Worm (Caenorhabditis elegans) whole organism, L3 larva: Measurements from ENCODE around the gene gtf-2H4.

Source experiments
- aly-2 ChIP-seq: fragments of 150-350 bp; optimal IDR thresholded peaks from 2 replicates; lab custom pipeline; 2014; ENCODE audit warnings: missing biosample characterization, missing genetic modification characterization
- ama-1 ChIP-seq: fragments of 150-350 bp; optimal IDR thresholded peaks from 2 replicates; lab custom pipeline; 2018
- egl-27 ChIP-seq: sonication (generic microtip); optimal IDR thresholded peaks from 4 replicates; lab custom pipeline; 2017; ENCODE audit warnings: missing biosample characterization, missing genetic modification reagents, missing genetic modification characterization
- elt-3 ChIP-seq, 3 experiments: fragments of 150-350 bp in 1 of 3; sonication (generic microtip) in 2 of 3; optimal IDR thresholded peaks; 2 replicates in 2 of 3; 4 replicates in 1 of 3; lab custom pipeline; 2014 to 2017; ENCODE audit warnings: missing biosample characterization in 3 of 3, missing genetic modification characterization in 3 of 3
- nhr-11 ChIP-seq: fragments of 150-350 bp; optimal IDR thresholded peaks from 2 replicates; lab custom pipeline; 2014; ENCODE audit warnings: missing biosample characterization, missing genetic modification characterization
- nhr-12 ChIP-seq: fragments of 150-350 bp; optimal IDR thresholded peaks from 2 replicates; lab custom pipeline; 2014; ENCODE audit warnings: missing biosample characterization, missing genetic modification characterization
- pha-4 ChIP-seq: fragments of 150-350 bp; optimal IDR thresholded peaks from 2 replicates; lab custom pipeline; 2014; ENCODE audit warnings: missing biosample characterization, missing genetic modification reagents, missing genetic modification characterization
- skn-1 ChIP-seq: fragments of 150-350 bp; optimal IDR thresholded peaks from 2 replicates; lab custom pipeline; 2014; ENCODE audit warnings: missing biosample characterization, missing genetic modification characterization
- snpc-4 ChIP-seq: fragments of 150-350 bp; optimal IDR thresholded peaks from 2 replicates; lab custom pipeline; 2014; ENCODE audit warnings: missing biosample characterization, missing genetic modification characterization
- unc-62 ChIP-seq: fragments of 150-350 bp; sonication (generic microtip); optimal IDR thresholded peaks from 4 replicates; lab custom pipeline; 2014; ENCODE audit warnings: missing biosample characterization, missing genetic modification reagents, missing genetic modification characterization
- zag-1 ChIP-seq: fragments of 150-350 bp; optimal IDR thresholded peaks from 2 replicates; lab custom pipeline; 2014; ENCODE audit warnings: missing biosample characterization, missing genetic modification characterization
- ztf-4 ChIP-seq: fragments of 150-350 bp; optimal IDR thresholded peaks from 2 replicates; lab custom pipeline; 2014; ENCODE audit warnings: missing biosample characterization, missing genetic modification characterization

DNA sequence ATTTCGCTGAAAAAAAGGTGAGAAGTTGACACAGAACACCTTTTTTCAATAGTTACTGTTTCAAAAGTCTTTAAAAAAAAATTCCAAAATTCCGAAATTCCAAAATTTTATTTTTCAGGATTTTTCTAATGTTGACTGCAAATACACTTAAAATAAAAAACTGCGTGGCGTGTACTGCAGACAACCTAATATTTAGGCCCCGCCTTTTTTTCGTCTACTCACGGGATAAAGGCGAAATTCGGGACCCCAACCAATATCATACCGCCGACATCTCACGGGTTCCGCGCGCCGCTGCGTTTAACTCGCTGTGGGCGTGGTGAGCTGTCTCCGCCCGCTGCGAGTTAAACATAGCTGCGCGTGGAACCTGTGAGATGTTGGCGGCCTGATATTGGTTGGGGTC lies 50.4 kb downstream of the gtf-2H4 start:
- TF ChIP-seq egl-27 (tag; lab: Kevin White, UChicago) (no peak), zag-1 (tag; lab: Kevin White, UChicago) (no peak), unc-62 (GFP tag; lab: Kevin White, UChicago) (no peak), snpc-4 (tag; lab: Kevin White, UChicago) (no peak), ztf-4 (tag; lab: Kevin White, UChicago) (no peak), aly-2 (tag; lab: Kevin White, UChicago) (no peak), ama-1 (no peak), skn-1 (tag; lab: Kevin White, UChicago) (no peak), nhr-12 (tag; lab: Kevin White, UChicago) (no peak), elt-3 (tag; optimal IDR thresholded peaks at IDR 0.05; lab: Kevin White, UChicago) (no peak), nhr-11 (tag; lab: Kevin White, UChicago) (no peak), pha-4 (tag; lab: Kevin White, UChicago) (no peak)
